Fruit fly (Drosophila melanogaster) whole organism, embryonic: ENCODE results near the gene CG17321.

Source experiments
- Adf1 ChIP-seq: fragments of 200-800 bp; sonication (Bioruptor generic); IDR thresholded peaks from 2 replicates; pipeline ENCODE4 v1.3.6; 2022; ENCODE audit warnings: missing biosample characterization, missing genetic modification characterization
- CG10209 ChIP-seq: fragments of 200-800 bp; sonication (Bioruptor generic); optimal IDR thresholded peaks from 3 replicates; lab custom pipeline; 2017; ENCODE audit warnings: missing biosample characterization, mild to moderate bottlenecking, missing genetic modification characterization, missing genetic modification reagents
- CG12071 ChIP-seq: fragments of 200-800 bp; sonication (Bioruptor generic); optimal IDR thresholded peaks from 3 replicates; lab custom pipeline; 2018; ENCODE audit warnings: missing biosample characterization, mild to moderate bottlenecking, missing genetic modification characterization
- CG12219 ChIP-seq: fragments of 200-800 bp; sonication (Bioruptor generic); optimal IDR thresholded peaks from 3 replicates; lab custom pipeline; 2018; ENCODE audit warnings: missing biosample characterization, mild to moderate bottlenecking, missing genetic modification characterization
- CG1233 ChIP-seq: fragments of 200-800 bp; sonication (Bioruptor generic); optimal IDR thresholded peaks from 4 replicates; lab custom pipeline; 2018; ENCODE audit warnings: missing biosample characterization, mild to moderate bottlenecking, missing genetic modification characterization
- CG12942 ChIP-seq: fragments of 200-800 bp; sonication (Bioruptor generic); optimal IDR thresholded peaks from 3 replicates; lab custom pipeline; 2016; ENCODE audit warnings: missing biosample characterization, missing genetic modification characterization
- CG13775 ChIP-seq: fragments of 200-800 bp; sonication (Bioruptor generic); optimal IDR thresholded peaks from 3 replicates; lab custom pipeline; 2017; ENCODE audit warnings: missing biosample characterization, mild to moderate bottlenecking, missing genetic modification characterization
- CG15269 ChIP-seq: fragments of 200-800 bp; sonication (Bioruptor generic); optimal IDR thresholded peaks from 2 replicates; lab custom pipeline; 2018; ENCODE audit warnings: missing biosample characterization, mild to moderate bottlenecking, missing genetic modification characterization, moderate library complexity
- CG15601 ChIP-seq: fragments of 200-800 bp; sonication (Bioruptor generic); optimal IDR thresholded peaks from 3 replicates; lab custom pipeline; 2019; ENCODE audit warnings: missing biosample characterization, mild to moderate bottlenecking, missing genetic modification characterization, moderate library complexity
- CG1602 ChIP-seq: fragments of 200-800 bp; sonication (Bioruptor generic); optimal IDR thresholded peaks from 3 replicates; lab custom pipeline; 2016; ENCODE audit warnings: missing biosample characterization, missing genetic modification characterization
- CG1647 ChIP-seq: fragments of 200-800 bp; sonication (Bioruptor generic); optimal IDR thresholded peaks from 3 replicates; lab custom pipeline; 2016; ENCODE audit warnings: missing biosample characterization, missing genetic modification characterization
- CG16863 ChIP-seq: fragments of 200-800 bp; sonication (Bioruptor generic); optimal IDR thresholded peaks from 3 replicates; lab custom pipeline; 2016; ENCODE audit warnings: missing biosample characterization, missing genetic modification characterization
- CG17829 ChIP-seq: fragments of 200-800 bp; optimal IDR thresholded peaks from 2 replicates; lab custom pipeline; 2019; ENCODE audit warnings: missing biosample characterization, mild to moderate bottlenecking, missing genetic modification characterization, moderate library complexity
- CG2678 ChIP-seq: fragments of 200-800 bp; sonication (Bioruptor generic); optimal IDR thresholded peaks from 3 replicates; lab custom pipeline; 2019; ENCODE audit warnings: missing biosample characterization, mild to moderate bottlenecking, missing genetic modification characterization, moderate library complexity
- CG2875 ChIP-seq: fragments of 200-800 bp; sonication (Bioruptor generic); optimal IDR thresholded peaks from 2 replicates; lab custom pipeline; 2017; ENCODE audit warnings: missing biosample characterization, mild to moderate bottlenecking, missing genetic modification characterization, missing genetic modification reagents
- CG31224 ChIP-seq: fragments of 200-800 bp; sonication (Bioruptor generic); IDR thresholded peaks from 2 replicates; pipeline ENCODE4 v1.3.6; 2022; ENCODE audit warnings: missing biosample characterization, missing genetic modification characterization
- CG33557 ChIP-seq: fragments of 200-800 bp; sonication (Bioruptor generic); optimal IDR thresholded peaks from 2 replicates; lab custom pipeline; 2019; ENCODE audit warnings: missing biosample characterization, mild to moderate bottlenecking, missing genetic modification characterization, moderate library complexity
- CG4328 ChIP-seq: fragments of 200-800 bp; sonication (Bioruptor generic); optimal IDR thresholded peaks from 3 replicates; lab custom pipeline; 2017; ENCODE audit warnings: missing biosample characterization, missing genetic modification reagents, missing genetic modification characterization
- CG4820 ChIP-seq: fragments of 200-800 bp; sonication (Bioruptor generic); optimal IDR thresholded peaks from 3 replicates; lab custom pipeline; 2016; ENCODE audit warnings: missing biosample characterization, missing genetic modification characterization
- CG6272 ChIP-seq: fragments of 200-800 bp; sonication (Bioruptor generic); IDR thresholded peaks from 2 replicates; pipeline ENCODE4 v1.3.6; 2022; ENCODE audit warnings: missing biosample characterization, missing genetic modification characterization
- CG6765 ChIP-seq: fragments of 200-800 bp; sonication (Bioruptor generic); optimal IDR thresholded peaks from 3 replicates; lab custom pipeline; 2017; ENCODE audit warnings: missing biosample characterization, mild to moderate bottlenecking, missing genetic modification characterization
- CG8089 ChIP-seq: fragments of 200-800 bp; sonication (Bioruptor generic); optimal IDR thresholded peaks from 3 replicates; lab custom pipeline; 2016; ENCODE audit warnings: missing biosample characterization, missing genetic modification characterization
- E2f2 ChIP-seq: fragments of 200-800 bp; sonication (Bioruptor generic); IDR thresholded peaks from 2 replicates; pipeline ENCODE4 v1.3.6; 2022; ENCODE audit warnings: missing biosample characterization, missing genetic modification characterization
- Ets97D ChIP-seq: fragments of 200-800 bp; sonication (Bioruptor generic); optimal IDR thresholded peaks from 3 replicates; lab custom pipeline; 2016; ENCODE audit warnings: missing biosample characterization, missing genetic modification characterization
- Fer1 ChIP-seq: fragments of 200-800 bp; sonication (Bioruptor generic); optimal IDR thresholded peaks from 2 replicates; lab custom pipeline; 2017; ENCODE audit warnings: missing biosample characterization, mild to moderate bottlenecking, missing genetic modification characterization
- Fer2 ChIP-seq: fragments of 200-800 bp; sonication (Bioruptor generic); optimal IDR thresholded peaks from 2 replicates; lab custom pipeline; 2018; ENCODE audit warnings: missing biosample characterization, mild to moderate bottlenecking, missing genetic modification characterization, moderate library complexity
- MBD-R2 ChIP-seq: fragments of 200-800 bp; sonication (Bioruptor generic); IDR thresholded peaks from 2 replicates; pipeline ENCODE4 v1.3.6; 2022; ENCODE audit warnings: missing biosample characterization, missing genetic modification characterization
- Max ChIP-seq: fragments of 200-800 bp; sonication (Bioruptor generic); optimal IDR thresholded peaks from 2 replicates; lab custom pipeline; 2016; ENCODE audit warnings: missing biosample characterization, mild to moderate bottlenecking, missing genetic modification characterization
- Meics ChIP-seq: fragments of 200-800 bp; sonication (Bioruptor generic); optimal IDR thresholded peaks from 2 replicates; lab custom pipeline; 2017; ENCODE audit warnings: missing biosample characterization, mild to moderate bottlenecking, missing genetic modification characterization
- Mes4 ChIP-seq: fragments of 200-800 bp; sonication (Bioruptor generic); optimal IDR thresholded peaks from 2 replicates; lab custom pipeline; 2016; ENCODE audit warnings: missing biosample characterization, missing genetic modification characterization
- NK7.1 ChIP-seq: fragments of 200-800 bp; sonication (Bioruptor generic); optimal IDR thresholded peaks from 3 replicates; lab custom pipeline; 2016; ENCODE audit warnings: missing biosample characterization, missing genetic modification characterization
- Poxn ChIP-seq: fragments of 200-800 bp; sonication (Bioruptor generic); IDR thresholded peaks from 2 replicates; pipeline ENCODE4 v1.3.6; 2022; ENCODE audit warnings: missing biosample characterization, missing genetic modification characterization
- Sox102F ChIP-seq: fragments of 200-800 bp; sonication (Bioruptor generic); optimal IDR thresholded peaks from 2 replicates; lab custom pipeline; 2018; ENCODE audit warnings: missing biosample characterization, mild to moderate bottlenecking, missing genetic modification characterization, moderate library complexity
- Trl ChIP-seq, 3 experiments: fragments of >200 bp in 2 of 3; fragments of 200-800 bp in 1 of 3; sonication (Bioruptor generic) in 1 of 3; optimal IDR thresholded peaks; 2 replicates in 1 of 3; 3 replicates in 2 of 3; lab custom pipeline; 2016 to 2017; ENCODE audit warnings: missing biosample characterization in 1 of 3, missing genetic modification characterization in 1 of 3
- ap ChIP-seq: fragments of 200-800 bp; sonication (Bioruptor generic); IDR thresholded peaks from 2 replicates; pipeline ENCODE4 v1.3.6; 2022; ENCODE audit warnings: missing biosample characterization, missing genetic modification characterization
- ase ChIP-seq: fragments of 200-800 bp; sonication (Bioruptor generic); IDR thresholded peaks from 3 replicates; pipeline ENCODE4 v1.3.6; 2022; ENCODE audit warnings: missing biosample characterization, missing genetic modification characterization
- exex ChIP-seq: fragments of 200-800 bp; sonication (Bioruptor generic); optimal IDR thresholded peaks from 4 replicates; lab custom pipeline; 2018; ENCODE audit warnings: missing biosample characterization, mild to moderate bottlenecking, missing genetic modification characterization, moderate library complexity
- fd102C ChIP-seq: fragments of 200-800 bp; sonication (Bioruptor generic); optimal IDR thresholded peaks from 2 replicates; lab custom pipeline; 2018; ENCODE audit warnings: missing biosample characterization, mild to moderate bottlenecking, missing genetic modification characterization, moderate library complexity
- fd3F ChIP-seq: fragments of 200-800 bp; sonication (Bioruptor generic); optimal IDR thresholded peaks from 2 replicates; lab custom pipeline; 2018; ENCODE audit warnings: missing biosample characterization, mild to moderate bottlenecking, missing genetic modification characterization, moderate library complexity
- gsb-n ChIP-seq: fragments of 200-800 bp; sonication (Bioruptor generic); optimal IDR thresholded peaks from 3 replicates; lab custom pipeline; 2018; ENCODE audit warnings: missing biosample characterization, mild to moderate bottlenecking, missing genetic modification characterization
- luna ChIP-seq: fragments of 200-800 bp; sonication (Bioruptor generic); optimal IDR thresholded peaks from 2 replicates; lab custom pipeline; 2016; ENCODE audit warnings: missing biosample characterization, missing genetic modification characterization
- mam ChIP-seq: fragments of 200-800 bp; sonication (Bioruptor generic); optimal IDR thresholded peaks from 3 replicates; lab custom pipeline; 2016; ENCODE audit warnings: missing biosample characterization, missing genetic modification characterization
- mld ChIP-seq: fragments of 200-800 bp; sonication (Bioruptor generic); IDR thresholded peaks from 3 replicates; pipeline ENCODE4 v1.3.6; 2022; ENCODE audit warnings: missing biosample characterization, missing genetic modification characterization; ENCODE audit not compliant: partially characterized antibody
- nau ChIP-seq: fragments of 200-800 bp; sonication (Bioruptor generic); optimal IDR thresholded peaks from 3 replicates; lab custom pipeline; 2017; ENCODE audit warnings: missing biosample characterization, mild to moderate bottlenecking, missing genetic modification characterization, missing genetic modification reagents
- p53 ChIP-seq: fragments of 200-800 bp; sonication (Bioruptor generic); optimal IDR thresholded peaks from 2 replicates; lab custom pipeline; 2016; ENCODE audit warnings: missing biosample characterization, missing genetic modification characterization
- pros ChIP-seq: fragments of 200-800 bp; sonication (Bioruptor generic); optimal IDR thresholded peaks from 3 replicates; lab custom pipeline; 2019; ENCODE audit warnings: missing biosample characterization, mild to moderate bottlenecking, missing genetic modification characterization, moderate library complexity
- slou ChIP-seq: fragments of 200-800 bp; sonication (Bioruptor generic); optimal IDR thresholded peaks from 3 replicates; lab custom pipeline; 2016; ENCODE audit warnings: missing biosample characterization, missing genetic modification characterization
- stwl ChIP-seq: fragments of 200-800 bp; sonication (Bioruptor generic); optimal IDR thresholded peaks from 3 replicates; lab custom pipeline; 2018; ENCODE audit warnings: missing biosample characterization, mild to moderate bottlenecking, missing genetic modification characterization, moderate library complexity
- twi ChIP-seq: fragments of 200-800 bp; optimal IDR thresholded peaks from 2 replicates; lab custom pipeline; 2019; ENCODE audit warnings: missing biosample characterization, mild to moderate bottlenecking, missing genetic modification characterization, moderate library complexity
- yki ChIP-seq: fragments of >200 bp; optimal IDR thresholded peaks from 3 replicates; lab custom pipeline; 2018
- zen2 ChIP-seq: fragments of 200-800 bp; sonication (Bioruptor generic); IDR thresholded peaks from 3 replicates; pipeline ENCODE4 v1.3.6; 2022; ENCODE audit warnings: missing biosample characterization, missing genetic modification characterization; ENCODE audit not compliant: partially characterized antibody

Gene CG17321

DNA sequence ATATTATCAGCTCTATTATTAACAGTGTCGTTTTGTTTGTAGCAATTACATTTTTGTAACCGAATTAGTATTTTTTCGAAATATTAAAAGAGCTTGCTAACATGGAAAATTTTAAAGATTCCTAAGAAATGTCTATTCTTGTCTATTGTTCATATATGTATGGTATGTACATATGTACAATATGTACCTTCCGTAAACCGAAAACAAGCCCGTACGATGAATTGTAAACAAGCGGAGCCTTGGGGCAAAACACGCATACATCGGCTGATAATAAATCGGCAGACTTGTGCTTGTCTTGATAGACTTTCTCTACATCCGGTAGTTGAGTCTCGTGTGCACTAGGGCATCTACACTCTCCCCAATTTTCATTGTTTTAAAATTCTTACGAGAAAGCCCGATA is 22.2 kb upstream of the CG17321 start (continued):
- TF ChIP-seq stwl (tag; lab: Kevin White, UChicago) = no peak
- no peak for TF ChIP-seq CG17829 (tag; lab: Kevin White, UChicago)
- no peak for TF ChIP-seq CG6272 (GFP tag; lab: Robert Waterston, UW)
- TF ChIP-seq Fer1 (GFP tag; lab: Kevin White, UChicago) = peak; percentile 50
- TF ChIP-seq CG1602 (GFP tag; lab: Kevin White, UChicago) = peak; percentile 24
- TF ChIP-seq CG13775 = no peak
- TF ChIP-seq Ets97D = no peak
- TF ChIP-seq CG4820 (GFP tag; lab: Kevin White, UChicago) = peak; percentile 24
- no peak for TF ChIP-seq pros (GFP tag; lab: Kevin White, UChicago)
- TF ChIP-seq CG1233 = peak; percentile 73
- TF ChIP-seq CG33557 = peak; percentile 88
- TF ChIP-seq exex (tag; lab: Kevin White, UChicago) = no peak
- no peak for TF ChIP-seq Adf1
- peak; percentile 78 for TF ChIP-seq CG15601 (tag; lab: Kevin White, UChicago)
- no peak for TF ChIP-seq E2f2 (GFP tag; lab: Robert Waterston, UW)
- TF ChIP-seq CG1647 (GFP tag; lab: Kevin White, UChicago) = no peak
- no peak for TF ChIP-seq CG12219
- TF ChIP-seq CG2875 (GFP tag; lab: Kevin White, UChicago) = peak; percentile 73
- TF ChIP-seq twi (tag; lab: Kevin White, UChicago) = peak; percentile 11
- TF ChIP-seq NK7.1 (GFP tag; lab: Kevin White, UChicago) = no peak
- no peak for TF ChIP-seq mld (GFP tag; lab: Robert Waterston, UW)
- peak; percentile 28 for TF ChIP-seq slou (GFP tag; lab: Kevin White, UChicago)
- peak; percentile 54 for TF ChIP-seq CG10209 (GFP tag; lab: Kevin White, UChicago)
- no peak for TF ChIP-seq Poxn (GFP tag; lab: Robert Waterston, UW)
- 0 out of 2 replicates have a peak, but pooled peaks have one; percentile 14 for TF ChIP-seq CG31224 (GFP tag; lab: Robert Waterston, UW)
- TF ChIP-seq p53 = no peak
- TF ChIP-seq CG6765 = no peak
- TF ChIP-seq zen2 (GFP tag; lab: Robert Waterston, UW) = no peak
- peak; percentile 39 for TF ChIP-seq Fer2 (tag; lab: Kevin White, UChicago)
- TF ChIP-seq CG2678 = peak; percentile 54
- peak; percentile 23 for TF ChIP-seq Meics
- TF ChIP-seq Max (GFP tag; lab: Kevin White, UChicago) = peak; percentile 56
- peak; percentile 55 for TF ChIP-seq CG8089
- TF ChIP-seq CG12942 (GFP tag; lab: Kevin White, UChicago) = peak; percentile 9
- no peak for TF ChIP-seq mam (GFP tag; lab: Kevin White, UChicago)
- TF ChIP-seq CG16863 (GFP tag; lab: Kevin White, UChicago) = peak; percentile 6
- TF ChIP-seq fd3F (GFP tag; lab: Kevin White, UChicago) = peak; percentile 50
- TF ChIP-seq CG12071 (GFP tag; lab: Kevin White, UChicago) = peak; percentile 60
- TF ChIP-seq gsb-n (tag; lab: Kevin White, UChicago) = peak; percentile 48
- no peak for TF ChIP-seq luna (GFP tag; lab: Kevin White, UChicago)
- TF ChIP-seq CG15269 (tag; lab: Kevin White, UChicago) = no peak
- no peak for TF ChIP-seq fd102C (GFP tag; lab: Kevin White, UChicago)
- peak; percentile 42 for TF ChIP-seq Mes4 (GFP tag; lab: Kevin White, UChicago)
- TF ChIP-seq MBD-R2 (GFP tag; lab: Robert Waterston, UW) = no peak; the same call in 1 of the 2 replicates
- no peak for TF ChIP-seq Trl (optimal IDR thresholded peaks at IDR 0.05; lab: Kevin White, UChicago)
- TF ChIP-seq Trl (GFP tag; optimal IDR thresholded peaks at IDR 0.05; lab: Kevin White, UChicago) = peak; percentile 46
- no peak for TF ChIP-seq ap (GFP tag; lab: Robert Waterston, UW)
- TF ChIP-seq nau (GFP tag; lab: Kevin White, UChicago) = peak; percentile 49
- TF ChIP-seq CG4328 = peak; percentile 59
- no peak for TF ChIP-seq yki (lab: Kevin White, UChicago)
- TF ChIP-seq Sox102F (GFP tag; lab: Kevin White, UChicago) = peak; percentile 17
- no peak for TF ChIP-seq ase (GFP tag; lab: Robert Waterston, UW)
